Fruit fly (Drosophila melanogaster) whole organism, embryonic: ENCODE measurements around the gene papi.

ENCODE experiments used
- Adf1 ChIP-seq: fragments of 200-800 bp; sonication (Bioruptor generic); IDR thresholded peaks from 2 replicates; pipeline ENCODE4 v1.3.6; 2022; ENCODE audit warnings: missing biosample characterization, missing genetic modification characterization
- B-H1 ChIP-seq: fragments of 200-800 bp; sonication (Bioruptor generic); IDR thresholded peaks from 3 replicates; pipeline ENCODE4 v1.3.6; 2022; ENCODE audit warnings: missing biosample characterization, missing genetic modification characterization
- B-H2 ChIP-seq: fragments of 200-800 bp; sonication (Bioruptor generic); optimal IDR thresholded peaks from 2 replicates; lab custom pipeline; 2018; ENCODE audit warnings: missing biosample characterization, mild to moderate bottlenecking, missing genetic modification characterization
- CG10267 ChIP-seq: fragments of 200-800 bp; sonication (Bioruptor generic); optimal IDR thresholded peaks from 2 replicates; lab custom pipeline; 2018; ENCODE audit warnings: missing biosample characterization, mild to moderate bottlenecking, missing genetic modification characterization, moderate library complexity
- CG10274 ChIP-seq: fragments of 200-800 bp; sonication (Bioruptor generic); optimal IDR thresholded peaks from 3 replicates; lab custom pipeline; 2017; ENCODE audit warnings: missing biosample characterization, mild to moderate bottlenecking, missing genetic modification characterization
- CG11398 ChIP-seq: fragments of 200-800 bp; sonication (Bioruptor generic); optimal IDR thresholded peaks from 2 replicates; lab custom pipeline; 2016; ENCODE audit warnings: missing biosample characterization, missing genetic modification characterization
- CG11456 ChIP-seq: fragments of 200-800 bp; sonication (Bioruptor generic); IDR thresholded peaks from 3 replicates; pipeline ENCODE4 v1.3.6; 2022; ENCODE audit warnings: missing biosample characterization, missing genetic modification characterization
- CG11723 ChIP-seq: fragments of 200-800 bp; sonication (Bioruptor generic); optimal IDR thresholded peaks from 2 replicates; lab custom pipeline; 2017; ENCODE audit warnings: missing biosample characterization, mild to moderate bottlenecking, missing genetic modification characterization
- CG12071 ChIP-seq: fragments of 200-800 bp; sonication (Bioruptor generic); optimal IDR thresholded peaks from 3 replicates; lab custom pipeline; 2018; ENCODE audit warnings: missing biosample characterization, mild to moderate bottlenecking, missing genetic modification characterization
- CG12104 ChIP-seq: fragments of 200-800 bp; sonication (Bioruptor generic); optimal IDR thresholded peaks from 3 replicates; lab custom pipeline; 2016; ENCODE audit warnings: missing biosample characterization, missing genetic modification characterization
- CG12659 ChIP-seq: fragments of 200-800 bp; sonication (Bioruptor generic); optimal IDR thresholded peaks from 3 replicates; lab custom pipeline; 2017; ENCODE audit warnings: mild to moderate bottlenecking, missing biosample characterization, missing genetic modification reagents, missing genetic modification characterization
- CG12744 ChIP-seq: fragments of 200-800 bp; sonication (Bioruptor generic); optimal IDR thresholded peaks from 2 replicates; lab custom pipeline; 2016; ENCODE audit warnings: missing biosample characterization, missing genetic modification characterization
- CG16863 ChIP-seq: fragments of 200-800 bp; sonication (Bioruptor generic); optimal IDR thresholded peaks from 3 replicates; lab custom pipeline; 2016; ENCODE audit warnings: missing biosample characterization, missing genetic modification characterization
- CG17802 ChIP-seq: fragments of 200-800 bp; sonication (Bioruptor generic); optimal IDR thresholded peaks from 2 replicates; lab custom pipeline; 2018; ENCODE audit warnings: missing biosample characterization, mild to moderate bottlenecking, missing genetic modification characterization, moderate library complexity
- CG3163 ChIP-seq: fragments of 200-800 bp; sonication (Bioruptor generic); optimal IDR thresholded peaks from 3 replicates; lab custom pipeline; 2016; ENCODE audit warnings: missing biosample characterization, missing genetic modification characterization
- CG4424 ChIP-seq: fragments of 200-800 bp; sonication (Bioruptor generic); optimal IDR thresholded peaks from 3 replicates; lab custom pipeline; 2016; ENCODE audit warnings: missing biosample characterization, missing genetic modification characterization
- CG5180 ChIP-seq: fragments of 200-800 bp; sonication (Bioruptor generic); optimal IDR thresholded peaks from 3 replicates; lab custom pipeline; 2017; ENCODE audit warnings: missing biosample characterization, missing genetic modification characterization, mild to moderate bottlenecking, moderate library complexity, missing genetic modification reagents
- CG6683 ChIP-seq: fragments of 200-800 bp; sonication (Bioruptor generic); optimal IDR thresholded peaks from 2 replicates; lab custom pipeline; 2017; ENCODE audit warnings: missing biosample characterization, mild to moderate bottlenecking, missing genetic modification characterization, missing genetic modification reagents
- CG7271 ChIP-seq: fragments of 200-800 bp; sonication (Bioruptor generic); optimal IDR thresholded peaks from 2 replicates; lab custom pipeline; 2018; ENCODE audit warnings: missing biosample characterization, mild to moderate bottlenecking, missing genetic modification characterization, moderate library complexity
- CG7928 ChIP-seq: fragments of 200-800 bp; sonication (Bioruptor generic); optimal IDR thresholded peaks from 2 replicates; lab custom pipeline; 2017; ENCODE audit warnings: missing biosample characterization, mild to moderate bottlenecking, missing genetic modification characterization
- CG8359 ChIP-seq: fragments of 200-800 bp; sonication (Bioruptor generic); optimal IDR thresholded peaks from 2 replicates; lab custom pipeline; 2017; ENCODE audit warnings: missing biosample characterization, mild to moderate bottlenecking, missing genetic modification characterization, borderline replicate concordance
- CoRest ChIP-seq: fragments of 200-800 bp; sonication (Bioruptor generic); optimal IDR thresholded peaks from 3 replicates; lab custom pipeline; 2018; ENCODE audit warnings: missing biosample characterization, mild to moderate bottlenecking, missing genetic modification characterization, moderate library complexity
- Drgx ChIP-seq: fragments of 200-800 bp; sonication (Bioruptor generic); IDR thresholded peaks from 2 replicates; pipeline ENCODE4 v1.3.6; 2022; ENCODE audit warnings: missing biosample characterization, missing genetic modification characterization
- GATAe ChIP-seq: fragments of 200-800 bp; sonication (Bioruptor generic); conservative IDR thresholded peaks from 2 replicates; pipeline ENCODE4 v1.3.6; 2022; ENCODE audit warnings: missing biosample characterization, missing genetic modification characterization
- Hr51 ChIP-seq, 2 experiments: fragments of 200-800 bp; sonication (Bioruptor generic); optimal IDR thresholded peaks; 2 replicates in 1 of 2; 3 replicates in 1 of 2; lab custom pipeline; 2016 to 2018; ENCODE audit warnings: missing biosample characterization in 2 of 2, missing genetic modification characterization in 2 of 2, mild to moderate bottlenecking in 1 of 2, moderate library complexity in 1 of 2
- Lhr ChIP-seq: fragments of 200-800 bp; sonication (Bioruptor generic); optimal IDR thresholded peaks from 3 replicates; lab custom pipeline; 2017; ENCODE audit warnings: mild to moderate bottlenecking, missing biosample characterization, missing genetic modification reagents, missing genetic modification characterization
- Lpt ChIP-seq: fragments of >200 bp; optimal IDR thresholded peaks from 2 replicates; lab custom pipeline; 2018; ENCODE audit warnings: missing biosample characterization, missing genetic modification characterization
- Sox102F ChIP-seq: fragments of 200-800 bp; sonication (Bioruptor generic); optimal IDR thresholded peaks from 2 replicates; lab custom pipeline; 2018; ENCODE audit warnings: missing biosample characterization, mild to moderate bottlenecking, missing genetic modification characterization, moderate library complexity
- YL-1 ChIP-seq: fragments of 200-800 bp; sonication (Bioruptor generic); optimal IDR thresholded peaks from 3 replicates; lab custom pipeline; 2017; ENCODE audit warnings: missing biosample characterization, mild to moderate bottlenecking, missing genetic modification characterization
- bab2 ChIP-seq: fragments of 200-800 bp; sonication (Bioruptor generic); optimal IDR thresholded peaks from 2 replicates; lab custom pipeline; 2016; ENCODE audit warnings: missing biosample characterization, missing genetic modification characterization
- bcd ChIP-seq: fragments of 200-800 bp; sonication (Bioruptor generic); optimal IDR thresholded peaks from 2 replicates; lab custom pipeline; 2017; ENCODE audit warnings: missing biosample characterization, mild to moderate bottlenecking, missing genetic modification characterization
- bsh ChIP-seq, 2 experiments: fragments of 200-800 bp; sonication (Bioruptor generic); optimal IDR thresholded peaks; 2 replicates each; lab custom pipeline; 2017 to 2018; ENCODE audit warnings: mild to moderate bottlenecking in 2 of 2, missing biosample characterization in 2 of 2, missing genetic modification characterization in 2 of 2, moderate library complexity in 1 of 2
- caup ChIP-seq: fragments of 200-800 bp; sonication (Bioruptor generic); optimal IDR thresholded peaks from 3 replicates; lab custom pipeline; 2017; ENCODE audit warnings: missing biosample characterization, mild to moderate bottlenecking, missing genetic modification characterization, moderate library complexity; ENCODE audit not compliant: severe bottlenecking
- cg ChIP-seq: fragments of 200-800 bp; sonication (Bioruptor generic); optimal IDR thresholded peaks from 3 replicates; lab custom pipeline; 2019; ENCODE audit warnings: missing biosample characterization, mild to moderate bottlenecking, missing genetic modification characterization, moderate library complexity
- crc ChIP-seq: fragments of 200-800 bp; sonication (Bioruptor generic); optimal IDR thresholded peaks from 2 replicates; lab custom pipeline; 2016; ENCODE audit warnings: missing biosample characterization, missing genetic modification characterization
- cwo ChIP-seq: fragments of 200-800 bp; sonication (Bioruptor generic); optimal IDR thresholded peaks from 3 replicates; lab custom pipeline; 2017; ENCODE audit warnings: missing biosample characterization, missing genetic modification characterization, mild to moderate bottlenecking, moderate library complexity, missing genetic modification reagents
- dmrt99B ChIP-seq: fragments of 200-800 bp; sonication (Bioruptor generic); optimal IDR thresholded peaks from 2 replicates; lab custom pipeline; 2018; ENCODE audit warnings: missing biosample characterization, mild to moderate bottlenecking, missing genetic modification characterization, moderate library complexity
- exex ChIP-seq: fragments of 200-800 bp; sonication (Bioruptor generic); optimal IDR thresholded peaks from 4 replicates; lab custom pipeline; 2018; ENCODE audit warnings: missing biosample characterization, mild to moderate bottlenecking, missing genetic modification characterization, moderate library complexity
- gfzf ChIP-seq: fragments of 200-800 bp; sonication (Bioruptor generic); optimal IDR thresholded peaks from 2 replicates; lab custom pipeline; 2016; ENCODE audit warnings: missing biosample characterization, mild to moderate bottlenecking, missing genetic modification characterization, moderate library complexity
- gro ChIP-seq: fragments of 200-800 bp; sonication (Bioruptor generic); optimal IDR thresholded peaks from 2 replicates; lab custom pipeline; 2016; ENCODE audit warnings: missing biosample characterization, missing genetic modification characterization
- hkb ChIP-seq, 2 experiments: fragments of 200-800 bp in 1 of 2; fragments of >200 bp in 1 of 2; sonication (Bioruptor generic) in 1 of 2; IDR thresholded peaks in 1 of 2; optimal IDR thresholded peaks in 1 of 2; 2 replicates each; pipeline versions ENCODE4 v1.3.6 to Lab custom; 2017 to 2022; ENCODE audit warnings: missing biosample characterization in 1 of 2, missing genetic modification characterization in 1 of 2
- ind ChIP-seq: fragments of 200-800 bp; sonication (Bioruptor generic); optimal IDR thresholded peaks from 3 replicates; lab custom pipeline; 2016; ENCODE audit warnings: missing biosample characterization, missing genetic modification characterization
- org-1 ChIP-seq: fragments of 200-800 bp; sonication (Bioruptor generic); optimal IDR thresholded peaks from 2 replicates; lab custom pipeline; 2017; ENCODE audit warnings: missing biosample characterization, missing genetic modification characterization
- p53 ChIP-seq: fragments of 200-800 bp; sonication (Bioruptor generic); optimal IDR thresholded peaks from 2 replicates; lab custom pipeline; 2016; ENCODE audit warnings: missing biosample characterization, missing genetic modification characterization
- repo ChIP-seq: fragments of 200-800 bp; sonication (Bioruptor generic); optimal IDR thresholded peaks from 2 replicates; lab custom pipeline; 2016; ENCODE audit warnings: missing biosample characterization, missing genetic modification characterization
- stc ChIP-seq: fragments of 200-800 bp; sonication (Bioruptor generic); IDR thresholded peaks from 2 replicates; pipeline ENCODE4 v1.3.6; 2022; ENCODE audit warnings: missing biosample characterization, missing genetic modification characterization
- tll ChIP-seq, 2 experiments: fragments of 200-800 bp in 1 of 2; fragments of >200 bp in 1 of 2; sonication (Bioruptor generic) in 1 of 2; optimal IDR thresholded peaks; 2 replicates each; lab custom pipeline; 2017 to 2019; ENCODE audit warnings: missing biosample characterization in 2 of 2, missing genetic modification characterization in 2 of 2, mild to moderate bottlenecking in 1 of 2, moderate library complexity in 1 of 2
- twi ChIP-seq: fragments of 200-800 bp; optimal IDR thresholded peaks from 2 replicates; lab custom pipeline; 2019; ENCODE audit warnings: missing biosample characterization, mild to moderate bottlenecking, missing genetic modification characterization, moderate library complexity
- vvl ChIP-seq: fragments of 200-800 bp; sonication (Bioruptor generic); IDR thresholded peaks from 2 replicates; pipeline ENCODE4 v1.3.6; 2022; ENCODE audit warnings: missing biosample characterization, missing genetic modification characterization

papi gene

DNA sequence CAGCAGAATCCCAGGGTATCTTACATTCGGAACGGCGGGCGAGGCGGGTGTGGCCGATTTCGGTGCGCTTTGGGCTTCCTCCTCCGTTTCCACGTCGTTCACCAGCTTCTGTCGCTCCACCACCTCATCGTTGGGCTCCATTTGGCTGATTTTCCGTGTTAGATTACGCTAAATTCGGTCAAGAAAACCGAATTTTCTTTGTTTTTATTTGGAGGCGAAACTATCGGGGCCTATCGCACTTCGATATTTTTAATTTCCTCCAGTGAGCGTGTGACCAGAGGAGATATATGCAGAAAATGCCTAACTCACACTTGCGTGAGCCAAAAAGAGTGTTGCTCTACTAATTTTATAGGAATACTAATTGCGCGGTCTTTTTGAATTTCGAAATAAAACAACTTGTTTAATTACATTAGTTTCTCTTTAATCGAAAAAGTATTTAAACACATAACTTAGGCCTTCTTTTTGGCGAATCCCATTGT, 28.4 kb upstream of the papi start, which contains the start of gene CG10874 (continued):
- no peak for TF ChIP-seq crc (GFP tag; lab: Kevin White, UChicago)
- peak; percentile 37 for TF ChIP-seq CoRest (tag; lab: Kevin White, UChicago)
- no peak for TF ChIP-seq Lpt (GFP tag; lab: Kevin White, UChicago)
- TF ChIP-seq gro = peak; percentile 29
- no peak for TF ChIP-seq CG17802 (tag; lab: Kevin White, UChicago)
- no peak for TF ChIP-seq bsh (GFP tag; optimal IDR thresholded peaks at IDR 0.05; lab: Kevin White, UChicago)
- peak; percentile 88 for TF ChIP-seq YL-1 (GFP tag; lab: Kevin White, UChicago)
- TF ChIP-seq CG3163 (GFP tag; lab: Kevin White, UChicago) = no peak
- no peak for TF ChIP-seq CG11456 (GFP tag; lab: Robert Waterston, UW)
- no peak for TF ChIP-seq CG8359 (GFP tag; lab: Kevin White, UChicago)
- no peak for TF ChIP-seq Sox102F (GFP tag; lab: Kevin White, UChicago)
- TF ChIP-seq cg (GFP tag; lab: Kevin White, UChicago) = no peak
- no peak for TF ChIP-seq exex (tag; lab: Kevin White, UChicago)
- TF ChIP-seq Adf1 (GFP tag; lab: Robert Waterston, UW) = no peak
- no peak for TF ChIP-seq CG12744 (GFP tag; lab: Kevin White, UChicago)
- TF ChIP-seq CG12659 = peak; percentile 12
- no peak for TF ChIP-seq bcd (GFP tag; lab: Kevin White, UChicago)
- no peak for TF ChIP-seq p53 (GFP tag; lab: Kevin White, UChicago)
- TF ChIP-seq B-H1 = no peak
- TF ChIP-seq dmrt99B (tag; lab: Kevin White, UChicago) = no peak
- no peak for TF ChIP-seq Drgx (GFP tag; lab: Robert Waterston, UW)
- TF ChIP-seq repo (GFP tag; lab: Kevin White, UChicago) = no peak
- no peak for TF ChIP-seq org-1 (GFP tag; lab: Kevin White, UChicago)
- no peak for TF ChIP-seq CG7928
- no peak for TF ChIP-seq CG7271 (tag; lab: Kevin White, UChicago)
- TF ChIP-seq stc (GFP tag; lab: Robert Waterston, UW) = no peak
- no peak for TF ChIP-seq ind (GFP tag; lab: Kevin White, UChicago)
- TF ChIP-seq CG11723 = no peak
- TF ChIP-seq caup = no peak
- TF ChIP-seq CG6683 (GFP tag; lab: Kevin White, UChicago) = no peak
- no peak for TF ChIP-seq cwo
- TF ChIP-seq CG11398 (GFP tag; lab: Kevin White, UChicago) = no peak
- peak; percentile 61 for TF ChIP-seq CG10267 (tag; lab: Kevin White, UChicago)
- TF ChIP-seq CG16863 (GFP tag; lab: Kevin White, UChicago) = no peak
- TF ChIP-seq CG12071 (GFP tag; lab: Kevin White, UChicago) = no peak
- TF ChIP-seq CG5180 = no peak
- TF ChIP-seq gfzf (GFP tag; lab: Kevin White, UChicago) = peak; percentile 98
- peak; percentile 61 for TF ChIP-seq B-H2 (GFP tag; lab: Kevin White, UChicago)
- no peak for TF ChIP-seq CG12104 (GFP tag; lab: Kevin White, UChicago)
- peak; percentile 58 for TF ChIP-seq hkb (optimal IDR thresholded peaks at IDR 0.05; lab: Kevin White, UChicago)
- no peak for TF ChIP-seq hkb (GFP tag; IDR thresholded peaks at IDR 0.05; lab: Robert Waterston, UW)
- no peak for TF ChIP-seq CG4424 (GFP tag; lab: Kevin White, UChicago)
- TF ChIP-seq tll (GFP tag; optimal IDR thresholded peaks at IDR 0.05; lab: Kevin White, UChicago) = no peak
- TF ChIP-seq vvl (GFP tag; lab: Robert Waterston, UW) = no peak
- TF ChIP-seq GATAe (GFP tag; lab: Robert Waterston, UW) = no peak
- peak; percentile 77 for TF ChIP-seq Lhr (GFP tag; lab: Kevin White, UChicago)
- no peak for TF ChIP-seq CG10274 (GFP tag; lab: Kevin White, UChicago)
- TF ChIP-seq bab2 (GFP tag; lab: Kevin White, UChicago) = no peak
- TF ChIP-seq twi (tag; lab: Kevin White, UChicago) = no peak
- TF ChIP-seq Hr51 (GFP tag; optimal IDR thresholded peaks at IDR 0.05; lab: Kevin White, UChicago) = no peak
